Worm (Caenorhabditis elegans): ENCODE results near the gene F35A5.8.

DNA sequence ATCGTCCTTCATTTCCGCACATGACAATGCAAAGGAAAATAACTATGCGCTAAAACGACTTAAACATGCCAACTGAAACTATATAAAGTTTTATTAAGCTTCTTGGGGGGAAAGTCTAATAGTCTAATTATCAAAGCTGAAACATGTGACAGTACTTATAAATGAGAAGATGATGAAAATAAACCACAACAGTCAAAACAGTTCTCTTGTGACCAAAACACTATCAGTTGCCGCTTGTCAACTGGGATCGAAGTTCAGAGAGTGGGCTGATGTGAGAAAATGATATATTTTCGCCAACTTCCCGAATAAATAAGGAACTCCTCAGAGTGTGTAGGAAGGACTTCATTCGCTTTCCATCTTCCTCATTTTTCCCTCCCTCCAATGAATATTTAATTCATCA lies 18.8 kb upstream of the F35A5.8 start:
- TF ChIP-seq lin-11 (tag; optimal IDR thresholded peaks at IDR 0.05) (no peak), ets-4 (tag; optimal IDR thresholded peaks at IDR 0.05) (no peak), hlh-30 (tag; optimal IDR thresholded peaks at IDR 0.05; ENCODE audit: insufficient read depth) (no peak), nfya-1 (tag; optimal IDR thresholded peaks at IDR 0.05) (no peak), ceh-19 (GFP tag; optimal IDR thresholded peaks at IDR 0.05) (no peak), dve-1 (tag; optimal IDR thresholded peaks at IDR 0.05) (no peak)
